Fruit fly (Drosophila melanogaster): Measurements from ENCODE around the gene spz.
A peak's percentile ranks its signal among the peaks of the same experiment; 100 is the strongest.

Gene spz

DNA sequence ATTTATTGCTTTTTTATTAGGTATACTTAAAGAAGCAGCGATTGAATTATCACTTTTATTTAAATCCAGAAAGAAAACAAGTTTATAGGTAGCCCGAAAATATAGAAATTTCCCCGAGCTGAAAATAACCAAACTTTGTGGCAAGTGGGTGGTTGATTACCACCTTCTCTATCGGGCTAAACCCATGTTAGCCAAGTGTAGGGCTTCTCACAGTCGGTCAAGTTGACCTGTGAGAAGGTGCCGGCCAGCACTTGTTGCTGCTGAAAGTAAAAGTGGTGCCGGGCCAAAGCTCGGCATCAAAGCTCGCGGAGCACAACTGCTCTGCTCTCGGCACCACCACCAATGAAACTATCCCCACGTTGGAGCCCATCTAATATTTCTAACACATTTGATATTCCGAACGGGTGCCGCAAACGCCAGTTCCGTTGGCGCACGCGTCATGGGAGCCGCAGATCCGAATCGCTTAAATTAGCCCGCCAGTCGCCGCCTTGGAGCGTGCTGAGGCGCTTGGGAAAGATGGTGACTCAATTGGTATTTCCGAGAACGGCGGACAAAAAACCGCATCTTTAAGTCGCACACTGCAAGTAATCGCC is 1.1 kb upstream of the spz start (continued):
- TF ChIP-seq CG3407 (GFP tag; optimal IDR thresholded peaks at IDR 0.05) = no peak
- no peak for TF ChIP-seq al (GFP tag; IDR thresholded peaks at IDR 0.05)
- TF ChIP-seq corto (GFP tag; optimal IDR thresholded peaks at IDR 0.05) = no peak
- no peak for TF ChIP-seq eyg (GFP tag; optimal IDR thresholded peaks at IDR 0.05)
- no peak for TF ChIP-seq Jarid2 (GFP tag; optimal IDR thresholded peaks at IDR 0.05)
- TF ChIP-seq ash1 (GFP tag; optimal IDR thresholded peaks at IDR 0.05) = no peak
- TF ChIP-seq Atf6 (GFP tag; IDR thresholded peaks at IDR 0.05) = no peak
- TF ChIP-seq gem (tag; optimal IDR thresholded peaks at IDR 0.05) = peak; percentile 14
- TF ChIP-seq wor (GFP tag; IDR thresholded peaks at IDR 0.05) = 0 out of 2 replicates have a peak, but pooled peaks have one; percentile 18
- TF ChIP-seq CG15514 (GFP tag; optimal IDR thresholded peaks at IDR 0.05) = peak; percentile 10
- no peak for TF ChIP-seq org-1 (GFP tag; optimal IDR thresholded peaks at IDR 0.05)
- no peak for TF ChIP-seq CG8290 (GFP tag; optimal IDR thresholded peaks at IDR 0.05)
- TF ChIP-seq CG8290 (tag; optimal IDR thresholded peaks at IDR 0.05) = peak in 1 of 2 experiments; percentile 17
- no peak for TF ChIP-seq CG7745 (tag; optimal IDR thresholded peaks at IDR 0.05)
- TF ChIP-seq dysf (GFP tag; IDR thresholded peaks at IDR 0.05) = peak; percentile 33; the same call in 2 of the 3 replicates
- TF ChIP-seq H2.0 (GFP tag; IDR thresholded peaks at IDR 0.05) = peak; percentile 12; the same call in 1 of the 2 replicates
- no peak for TF ChIP-seq HLH4C (GFP tag; IDR thresholded peaks at IDR 0.05; ENCODE audit: partially characterized antibody)
- TF ChIP-seq CG2678 (tag; optimal IDR thresholded peaks at IDR 0.05) = no peak
- no peak for TF ChIP-seq abd-A (tag; optimal IDR thresholded peaks at IDR 0.05)
- no peak for TF ChIP-seq CG31224 (GFP tag; IDR thresholded peaks at IDR 0.05)
- TF ChIP-seq CG9609 (GFP tag; optimal IDR thresholded peaks at IDR 0.05) = no peak
- no peak for TF ChIP-seq E2f1 (GFP tag; IDR thresholded peaks at IDR 0.05)
- TF ChIP-seq Gug (GFP tag; IDR thresholded peaks at IDR 0.05) = 0 out of 4 replicates have a peak, but pooled peaks have one; percentile 15
- no peak for TF ChIP-seq slp2 (GFP tag; optimal IDR thresholded peaks at IDR 0.05)
- TF ChIP-seq bowl (GFP tag; IDR thresholded peaks at IDR 0.05) = 0 out of 2 replicates have a peak, but pooled peaks have one; percentile 6
- no peak for TF ChIP-seq Adf1 (GFP tag; IDR thresholded peaks at IDR 0.05)
- no peak for TF ChIP-seq Sry-β (GFP tag; optimal IDR thresholded peaks at IDR 0.05)
- peak; percentile 30; the same call in 1 of the 2 replicates for TF ChIP-seq CG10366 (GFP tag; IDR thresholded peaks at IDR 0.05)
- no peak for TF ChIP-seq salm (tag; optimal IDR thresholded peaks at IDR 0.05)
- no peak for TF ChIP-seq CG6689 (GFP tag; IDR thresholded peaks at IDR 0.05)
- 0 out of 3 replicates have a peak, but pooled peaks have one; percentile 8 for TF ChIP-seq z (GFP tag; IDR thresholded peaks at IDR 0.05)
- no peak for TF ChIP-seq HLHmδ (GFP tag; optimal IDR thresholded peaks at IDR 0.05)
- TF ChIP-seq CG12769 (tag; optimal IDR thresholded peaks at IDR 0.05) = peak; percentile 23
- no peak for TF ChIP-seq CrebB (tag; optimal IDR thresholded peaks at IDR 0.05)
- no peak for TF ChIP-seq aop (GFP tag; IDR thresholded peaks at IDR 0.05)
- TF ChIP-seq shn (GFP tag; optimal IDR thresholded peaks at IDR 0.05) = peak; percentile 20
- no peak for TF ChIP-seq NK7.1 (GFP tag; optimal IDR thresholded peaks at IDR 0.05)
- TF ChIP-seq Hey (tag; optimal IDR thresholded peaks at IDR 0.05) = no peak
- TF ChIP-seq pfk (GFP tag; optimal IDR thresholded peaks at IDR 0.05) = no peak
- no peak for TF ChIP-seq CG1602 (GFP tag; optimal IDR thresholded peaks at IDR 0.05)
- no peak for TF ChIP-seq CG12104 (GFP tag; optimal IDR thresholded peaks at IDR 0.05)
- no peak for TF ChIP-seq Atf-2 (GFP tag; optimal IDR thresholded peaks at IDR 0.05)
- peak; percentile 1 for TF ChIP-seq NfI (GFP tag; optimal IDR thresholded peaks at IDR 0.05)
- no peak for TF ChIP-seq TFAM (GFP tag; optimal IDR thresholded peaks at IDR 0.05)
- TF ChIP-seq D (optimal IDR thresholded peaks at IDR 0.05) = no peak
- TF ChIP-seq D (GFP tag; optimal IDR thresholded peaks at IDR 0.05) = no peak
- TF ChIP-seq CG15269 (tag; optimal IDR thresholded peaks at IDR 0.05) = no peak
- TF ChIP-seq CG12299 (tag; optimal IDR thresholded peaks at IDR 0.05) = no peak
- peak; percentile 9 for TF ChIP-seq zfh2 (GFP tag; optimal IDR thresholded peaks at IDR 0.05)
- no peak for TF ChIP-seq Camta (GFP tag; optimal IDR thresholded peaks at IDR 0.05)
- no peak for TF ChIP-seq gsb (GFP tag; IDR thresholded peaks at IDR 0.05)
- no peak for TF ChIP-seq ssp (GFP tag; IDR thresholded peaks at IDR 0.05)

Data from whole organism, embryonic.